Worm (Caenorhabditis elegans) whole organism, L4 larva: ENCODE data around the gene F53A9.1.

Experiments used
- R02D3.7 ChIP-seq: fragments of 150-350 bp; sonication (generic microtip); optimal IDR thresholded peaks from 3 replicates; lab custom pipeline; 2014; ENCODE audit warnings: missing biosample characterization, missing genetic modification characterization
- Y48G9A.11 ChIP-seq: fragments of 200-800 bp; sonication (Bioruptor generic); IDR thresholded peaks from 2 replicates; pipeline ENCODE4 v1.3.6; 2022; ENCODE audit warnings: missing genetic modification reagents, missing genetic modification characterization, missing compliant biosample characterization
- ceh-20 ChIP-seq: fragments of 200-800 bp; sonication (Bioruptor generic); IDR thresholded peaks from 2 replicates; pipeline ENCODE4 v1.3.6; 2022; ENCODE audit warnings: missing genetic modification reagents, missing genetic modification characterization, missing compliant biosample characterization
- daf-16 ChIP-seq, 3 experiments: sonication (generic microtip); optimal IDR thresholded peaks; 2 replicates each; lab custom pipeline; 2016 to 2017; ENCODE audit warnings: missing genetic modification characterization in 3 of 3, missing genetic modification reagents in 3 of 3, mild to moderate bottlenecking in 2 of 3, missing compliant biosample characterization in 2 of 3, missing biosample characterization in 1 of 3, moderate library complexity in 1 of 3
- dmd-6 ChIP-seq: fragments of 200-800 bp; sonication (Bioruptor generic); IDR thresholded peaks from 2 replicates; pipeline ENCODE4 v1.3.6; 2022; ENCODE audit warnings: missing genetic modification reagents, missing genetic modification characterization, missing compliant biosample characterization
- duxl-1 ChIP-seq: sonication (generic microtip); optimal IDR thresholded peaks from 2 replicates; lab custom pipeline; 2016; ENCODE audit warnings: mild to moderate bottlenecking, missing genetic modification characterization, moderate library complexity, missing compliant biosample characterization; ENCODE audit not compliant: poor library complexity
- dve-1 ChIP-seq: sonication (generic microtip); optimal IDR thresholded peaks from 2 replicates; lab custom pipeline; 2017; ENCODE audit warnings: antibody characterized with exemption, mild to moderate bottlenecking, missing genetic modification characterization, missing compliant biosample characterization; ENCODE audit not compliant: insufficient read depth
- hif-1 ChIP-seq, 2 experiments: sonication (generic microtip); optimal IDR thresholded peaks; 2 replicates each; lab custom pipeline; 2016 to 2017; ENCODE audit warnings: missing compliant biosample characterization in 2 of 2, missing genetic modification characterization in 2 of 2, missing genetic modification reagents in 2 of 2, missing genotype in 2 of 2, mild to moderate bottlenecking in 1 of 2
- hlh-11 ChIP-seq: fragments of 200-800 bp; sonication (Bioruptor generic); optimal IDR thresholded peaks from 2 replicates; lab custom pipeline; 2018; ENCODE audit warnings: mild to moderate bottlenecking, missing genetic modification characterization, missing compliant biosample characterization
- hlh-30 ChIP-seq: sonication (generic microtip); optimal IDR thresholded peaks from 2 replicates; lab custom pipeline; 2017; ENCODE audit warnings: antibody characterized with exemption, mild to moderate bottlenecking, missing genetic modification characterization, missing compliant biosample characterization; ENCODE audit not compliant: insufficient read depth
- lim-7 ChIP-seq: fragments of 200-800 bp; sonication (Bioruptor generic); IDR thresholded peaks from 2 replicates; pipeline ENCODE4 v1.3.6; 2022; ENCODE audit warnings: missing genetic modification characterization, missing compliant biosample characterization
- madf-9 ChIP-seq: fragments of 200-800 bp; sonication (Bioruptor generic); conservative IDR thresholded peaks from 2 replicates; pipeline ENCODE4 v1.3.6; 2022; ENCODE audit warnings: missing genetic modification reagents, missing genetic modification characterization, missing compliant biosample characterization
- mdl-1 ChIP-seq, 2 experiments: fragments of 150-350 bp in 1 of 2; sonication (generic microtip) in 1 of 2; optimal IDR thresholded peaks; 2 replicates each; lab custom pipeline; 2014 to 2017; ENCODE audit warnings: missing biosample characterization in 2 of 2, missing genetic modification characterization in 2 of 2
- mxl-3 ChIP-seq: fragments of 200-800 bp; sonication (Bioruptor generic); optimal IDR thresholded peaks from 2 replicates; lab custom pipeline; 2018; ENCODE audit warnings: mild to moderate bottlenecking, missing genetic modification characterization, missing compliant biosample characterization
- nhr-10 ChIP-seq: fragments of 150-350 bp; optimal IDR thresholded peaks from 2 replicates; lab custom pipeline; 2014; ENCODE audit warnings: missing biosample characterization, missing genetic modification characterization
- nhr-102 ChIP-seq: sonication (generic microtip); optimal IDR thresholded peaks from 2 replicates; lab custom pipeline; 2016; ENCODE audit warnings: mild to moderate bottlenecking, missing genetic modification characterization, moderate library complexity, missing compliant biosample characterization
- nhr-11 ChIP-seq: fragments of 150-350 bp; optimal IDR thresholded peaks from 2 replicates; lab custom pipeline; 2014; ENCODE audit warnings: missing biosample characterization, missing genetic modification characterization
- nhr-28 ChIP-seq: fragments of 150-350 bp; optimal IDR thresholded peaks from 2 replicates; lab custom pipeline; 2014; ENCODE audit warnings: missing biosample characterization, missing genetic modification characterization
- nhr-48 ChIP-seq: sonication (generic microtip); optimal IDR thresholded peaks from 2 replicates; lab custom pipeline; 2016; ENCODE audit warnings: mild to moderate bottlenecking, missing genetic modification characterization, missing compliant biosample characterization
- nhr-77 ChIP-seq: fragments of 150-350 bp; optimal IDR thresholded peaks from 2 replicates; lab custom pipeline; 2014; ENCODE audit warnings: missing biosample characterization, missing genetic modification characterization
- tag-97 ChIP-seq: fragments of 200-800 bp; sonication (Bioruptor generic); IDR thresholded peaks from 2 replicates; pipeline ENCODE4 v1.3.6; 2022; ENCODE audit warnings: missing genetic modification characterization, missing compliant biosample characterization
- zag-1 ChIP-seq: fragments of 150-350 bp; optimal IDR thresholded peaks from 2 replicates; lab custom pipeline; 2014; ENCODE audit warnings: missing biosample characterization, missing genetic modification characterization

F53A9.1 gene

DNA sequence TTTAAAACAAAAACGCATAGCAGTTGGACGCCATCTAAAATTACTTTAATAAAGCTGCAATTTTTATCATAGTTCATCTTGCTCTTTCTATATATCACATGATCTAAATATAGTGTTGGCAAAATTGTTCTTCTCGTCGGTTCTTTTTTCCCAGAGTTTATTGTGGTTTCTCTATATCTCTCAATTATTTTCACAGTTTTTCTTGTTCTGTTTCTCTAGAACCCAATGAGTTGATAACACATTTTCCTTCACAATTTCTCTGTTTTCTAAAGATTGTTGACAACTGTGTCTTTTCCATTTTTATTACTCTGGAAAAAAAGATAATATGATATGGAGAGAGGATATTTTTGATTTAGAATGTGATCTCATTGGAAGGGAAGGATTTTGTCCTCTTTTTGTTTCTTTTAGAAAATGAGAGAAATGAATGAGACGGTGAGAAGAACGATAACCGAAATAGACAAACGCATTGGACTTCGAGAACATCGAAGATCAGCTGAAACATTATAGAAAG is 42.9 kb downstream of the F53A9.1 start:
- TF ChIP-seq dve-1 (tag; lab: Kevin White, UChicago) (peak; percentile 23), nhr-11 (tag; lab: Kevin White, UChicago) (peak; percentile 10), nhr-28 (tag; lab: Kevin White, UChicago) (peak; percentile 29), daf-16 (GFP tag; optimal IDR thresholded peaks at IDR 0.05; lab: Kevin White, UChicago) (peak in 1 of 2 experiments; percentile 38), daf-16 (tag; optimal IDR thresholded peaks at IDR 0.05; lab: Kevin White, UChicago) (peak; percentile 74), mxl-3 (no peak), mdl-1 (tag; optimal IDR thresholded peaks at IDR 0.05; lab: Kevin White, UChicago) (peak in 1 of 2 experiments; percentile 15), R02D3.7 (tag; lab: Kevin White, UChicago) (no peak)

DNA sequence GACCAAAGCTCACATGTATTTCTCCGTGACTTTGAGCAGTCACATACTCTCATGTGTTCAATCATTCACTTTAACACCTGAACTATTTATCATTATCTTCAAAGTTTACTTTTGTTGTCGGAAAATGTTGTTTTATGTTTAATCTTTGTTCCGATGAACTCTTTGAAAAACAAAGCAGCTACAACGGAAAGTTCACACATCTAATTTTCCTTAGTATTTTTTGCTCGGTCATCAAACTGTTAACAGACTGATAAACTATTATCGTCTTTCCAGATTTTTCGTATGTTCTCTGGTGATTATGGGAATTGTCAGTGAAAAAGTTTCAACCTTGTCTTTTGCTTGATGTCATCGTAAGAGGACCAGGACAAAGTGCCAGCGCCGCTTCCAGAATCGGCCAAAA is 44.6 kb downstream of the F53A9.1 start:
- TF ChIP-seq duxl-1 (tag; lab: Kevin White, UChicago) (no peak), nhr-77 (no peak), hlh-30 (tag; lab: Kevin White, UChicago) (peak; percentile 64), Y48G9A.11 (GFP tag; lab: Robert Waterston, UW) (no peak), ceh-20 (GFP tag; lab: Robert Waterston, UW) (no peak), lim-7 (GFP tag; lab: Robert Waterston, UW) (no peak), nhr-28 (tag; lab: Kevin White, UChicago) (peak; percentile 24), nhr-102 (no peak), daf-16 (GFP tag; optimal IDR thresholded peaks at IDR 0.05; lab: Kevin White, UChicago) (no peak), daf-16 (tag; optimal IDR thresholded peaks at IDR 0.05; lab: Kevin White, UChicago) (peak; percentile 96), nhr-48 (tag; lab: Kevin White, UChicago) (peak; percentile 18), dve-1 (tag; lab: Kevin White, UChicago) (peak; percentile 89), dmd-6 (GFP tag; lab: Robert Waterston, UW) (peak; percentile 29; the same call in 1 of the 2 replicates), hlh-11 (peak; percentile 38)

DNA sequence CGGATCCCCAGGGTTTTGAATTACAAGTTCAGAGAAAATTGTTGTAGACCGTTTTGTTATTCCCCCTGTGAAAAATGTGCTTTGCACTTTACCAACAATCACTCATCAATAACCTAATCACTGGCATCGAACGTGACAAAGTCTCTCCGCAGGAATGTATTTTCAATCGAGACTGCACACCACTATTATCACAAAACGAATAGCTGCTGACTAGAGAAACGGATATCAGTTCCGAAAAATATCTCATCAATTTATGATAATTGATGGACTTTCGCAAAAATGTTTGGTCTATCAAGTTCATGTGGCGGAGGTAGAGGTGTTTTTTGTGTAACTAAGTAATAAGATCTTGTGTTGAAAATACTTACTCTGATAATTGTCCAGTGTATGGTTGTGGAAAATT is 49.7 kb downstream of the F53A9.1 start:
- TF ChIP-seq nhr-10 (tag; lab: Kevin White, UChicago) (peak; percentile 42), nhr-28 (tag; lab: Kevin White, UChicago) (peak; percentile 34), hlh-11 (peak; percentile 12), daf-16 (GFP tag; optimal IDR thresholded peaks at IDR 0.05; lab: Kevin White, UChicago) (peak in 1 of 2 experiments; percentile 58), daf-16 (tag; optimal IDR thresholded peaks at IDR 0.05; lab: Kevin White, UChicago) (peak; percentile 41), tag-97 (GFP tag; lab: Robert Waterston, UW) (no peak), zag-1 (tag; lab: Kevin White, UChicago) (no peak), madf-9 (no peak), hlh-30 (tag; lab: Kevin White, UChicago) (peak; percentile 40), mdl-1 (tag; optimal IDR thresholded peaks at IDR 0.05; lab: Kevin White, UChicago) (peak in 1 of 2 experiments; percentile 3), dve-1 (tag; lab: Kevin White, UChicago) (peak; percentile 31), hif-1 (tag; optimal IDR thresholded peaks at IDR 0.05; lab: Kevin White, UChicago) (peak in 1 of 2 experiments; percentile 10)
